Worm (Caenorhabditis elegans) whole organism, L2 larva: ENCODE measurements around the gene ZK105.1.

Experiments used
- F13H6.1 ChIP-seq: sonication (generic microtip); optimal IDR thresholded peaks from 2 replicates; lab custom pipeline; 2016; ENCODE audit warnings: missing genetic modification characterization, missing compliant biosample characterization
- R02D3.7 ChIP-seq: fragments of 150-350 bp; optimal IDR thresholded peaks from 2 replicates; lab custom pipeline; 2014; ENCODE audit warnings: missing biosample characterization, missing genetic modification characterization
- ama-1 ChIP-seq: fragments of 150-350 bp; optimal IDR thresholded peaks from 2 replicates; lab custom pipeline; 2018; ENCODE audit warnings: inconsistent platforms
- ceh-82 ChIP-seq: fragments of 150-350 bp; optimal IDR thresholded peaks from 2 replicates; lab custom pipeline; 2014; ENCODE audit warnings: missing biosample characterization, missing genetic modification characterization
- elt-1 ChIP-seq: fragments of 150-350 bp; optimal IDR thresholded peaks from 2 replicates; lab custom pipeline; 2014; ENCODE audit warnings: missing biosample characterization, missing genetic modification characterization
- lin-39 ChIP-seq: fragments of 150-350 bp; optimal IDR thresholded peaks from 2 replicates; lab custom pipeline; 2014; ENCODE audit warnings: missing biosample characterization, missing genetic modification reagents, missing genetic modification characterization
- nhr-11 ChIP-seq: fragments of 150-350 bp; optimal IDR thresholded peaks from 2 replicates; lab custom pipeline; 2014; ENCODE audit warnings: missing biosample characterization, missing genetic modification characterization
- nhr-237 ChIP-seq: fragments of 150-350 bp; optimal IDR thresholded peaks from 2 replicates; lab custom pipeline; 2014; ENCODE audit warnings: missing biosample characterization, missing genetic modification characterization
- nhr-25 ChIP-seq: fragments of 150-350 bp; sonication (generic microtip); optimal IDR thresholded peaks from 3 replicates; lab custom pipeline; 2014; ENCODE audit warnings: missing biosample characterization, missing genetic modification characterization
- sem-4 ChIP-seq: fragments of 150-350 bp; optimal IDR thresholded peaks from 2 replicates; lab custom pipeline; 2014; ENCODE audit warnings: missing biosample characterization, missing genetic modification reagents, missing genetic modification characterization
- skn-1 ChIP-seq: sonication (generic microtip); optimal IDR thresholded peaks from 2 replicates; lab custom pipeline; 2017; ENCODE audit warnings: missing biosample characterization, missing genetic modification characterization
- unc-39 ChIP-seq: fragments of 150-350 bp; optimal IDR thresholded peaks from 2 replicates; lab custom pipeline; 2014; ENCODE audit warnings: missing biosample characterization, missing genetic modification characterization
- unc-62 ChIP-seq: fragments of 150-350 bp; optimal IDR thresholded peaks from 2 replicates; lab custom pipeline; 2014; ENCODE audit warnings: missing biosample characterization, missing genetic modification reagents, missing genetic modification characterization
- zag-1 ChIP-seq: fragments of 150-350 bp; optimal IDR thresholded peaks from 2 replicates; lab custom pipeline; 2014; ENCODE audit warnings: missing biosample characterization, missing genetic modification characterization

ce11 chrV:7726202-7726601 lies 12.4 kb downstream of the ZK105.1 start:
- TF ChIP-seq nhr-237 (tag; lab: Kevin White, UChicago) (no peak), unc-39 (no peak), skn-1 (tag; lab: Kevin White, UChicago) (no peak), sem-4 (tag; lab: Kevin White, UChicago) (no peak), R02D3.7 (tag; lab: Kevin White, UChicago) (no peak), nhr-11 (tag; lab: Kevin White, UChicago) (no peak), ama-1 (lab: Kevin White, UChicago) (no peak), ceh-82 (tag; lab: Kevin White, UChicago) (no peak), elt-1 (tag; lab: Kevin White, UChicago) (no peak), zag-1 (tag; lab: Kevin White, UChicago) (no peak), unc-62 (GFP tag; lab: Kevin White, UChicago) (no peak), F13H6.1 (no peak), lin-39 (tag; lab: Kevin White, UChicago) (no peak), nhr-25 (tag; lab: Kevin White, UChicago) (no peak)
